Fruit fly (Drosophila melanogaster) whole organism, prepupa: Measurements from ENCODE around the gene CG9682.

ENCODE experiments used
- Blimp-1 ChIP-seq: fragments of 200-800 bp; sonication (Bioruptor generic); optimal IDR thresholded peaks from 3 replicates; lab custom pipeline; 2017; ENCODE audit warnings: missing biosample characterization, missing genetic modification characterization, mild to moderate bottlenecking, moderate library complexity, missing genetic modification reagents
- CG10631 ChIP-seq: fragments of 200-800 bp; sonication (Bioruptor generic); optimal IDR thresholded peaks from 2 replicates; lab custom pipeline; 2016; ENCODE audit warnings: missing biosample characterization, missing genetic modification characterization
- CG10669 ChIP-seq: fragments of 200-800 bp; sonication (Bioruptor generic); optimal IDR thresholded peaks from 3 replicates; lab custom pipeline; 2018; ENCODE audit warnings: missing biosample characterization, mild to moderate bottlenecking, missing genetic modification characterization, moderate library complexity
- CG1621 ChIP-seq: fragments of 200-800 bp; sonication (Bioruptor generic); optimal IDR thresholded peaks from 3 replicates; lab custom pipeline; 2018; ENCODE audit warnings: missing biosample characterization, mild to moderate bottlenecking, missing genetic modification characterization
- CG16779 ChIP-seq: fragments of 200-800 bp; sonication (Bioruptor generic); optimal IDR thresholded peaks from 3 replicates; lab custom pipeline; 2017; ENCODE audit warnings: missing biosample characterization, mild to moderate bottlenecking, missing genetic modification characterization
- CG3032 ChIP-seq: fragments of 200-800 bp; optimal IDR thresholded peaks from 2 replicates; lab custom pipeline; 2019; ENCODE audit warnings: missing biosample characterization, mild to moderate bottlenecking, missing genetic modification characterization, moderate library complexity
- CG31627 ChIP-seq: fragments of 200-800 bp; sonication (Bioruptor generic); optimal IDR thresholded peaks from 3 replicates; lab custom pipeline; 2016; ENCODE audit warnings: missing biosample characterization, missing genetic modification characterization
- CG32006 ChIP-seq: fragments of 200-800 bp; sonication (Bioruptor generic); optimal IDR thresholded peaks from 3 replicates; lab custom pipeline; 2017; ENCODE audit warnings: missing biosample characterization, mild to moderate bottlenecking, missing genetic modification characterization
- CG34406 ChIP-seq: fragments of 200-800 bp; sonication (Bioruptor generic); optimal IDR thresholded peaks from 3 replicates; lab custom pipeline; 2016; ENCODE audit warnings: missing biosample characterization, missing genetic modification characterization
- CG3919 ChIP-seq: fragments of 200-800 bp; sonication (Bioruptor generic); optimal IDR thresholded peaks from 3 replicates; lab custom pipeline; 2016; ENCODE audit warnings: missing biosample characterization, missing genetic modification characterization
- CG4318 ChIP-seq: fragments of 200-800 bp; sonication (Bioruptor generic); optimal IDR thresholded peaks from 3 replicates; lab custom pipeline; 2017; ENCODE audit warnings: missing biosample characterization, mild to moderate bottlenecking, missing genetic modification characterization
- CG6163 ChIP-seq: fragments of 200-800 bp; sonication (Bioruptor generic); IDR thresholded peaks from 3 replicates; pipeline ENCODE4 v1.3.6; 2022; ENCODE audit warnings: missing biosample characterization, missing genetic modification characterization
- CG6276 ChIP-seq: fragments of 200-800 bp; sonication (Bioruptor generic); optimal IDR thresholded peaks from 2 replicates; lab custom pipeline; 2017; ENCODE audit warnings: missing biosample characterization, mild to moderate bottlenecking, missing genetic modification characterization
- CG6808 ChIP-seq: fragments of 200-800 bp; sonication (Bioruptor generic); optimal IDR thresholded peaks from 3 replicates; lab custom pipeline; 2017; ENCODE audit warnings: missing biosample characterization, missing genetic modification characterization, mild to moderate bottlenecking, moderate library complexity, missing genetic modification reagents
- CG6854 ChIP-seq: fragments of 200-800 bp; sonication (Bioruptor generic); optimal IDR thresholded peaks from 2 replicates; lab custom pipeline; 2017; ENCODE audit warnings: missing biosample characterization, mild to moderate bottlenecking, missing genetic modification characterization
- CG7368 ChIP-seq: fragments of 200-800 bp; sonication (Bioruptor generic); optimal IDR thresholded peaks from 3 replicates; lab custom pipeline; 2016; ENCODE audit warnings: missing biosample characterization, missing genetic modification characterization
- CG8319 ChIP-seq: fragments of 200-800 bp; sonication (Bioruptor generic); optimal IDR thresholded peaks from 3 replicates; lab custom pipeline; 2016; ENCODE audit warnings: missing biosample characterization, missing genetic modification characterization
- CG8632 ChIP-seq: fragments of 200-800 bp; sonication (Bioruptor generic); optimal IDR thresholded peaks from 3 replicates; lab custom pipeline; 2016; ENCODE audit warnings: missing biosample characterization, missing genetic modification characterization
- CG9139 ChIP-seq: fragments of 200-800 bp; sonication (Bioruptor generic); optimal IDR thresholded peaks from 3 replicates; lab custom pipeline; 2017; ENCODE audit warnings: missing biosample characterization, mild to moderate bottlenecking, missing genetic modification characterization
- Eip75B ChIP-seq: fragments of 200-800 bp; sonication (Bioruptor generic); optimal IDR thresholded peaks from 3 replicates; lab custom pipeline; 2016; ENCODE audit warnings: missing biosample characterization, missing genetic modification characterization
- Eip93F ChIP-seq: fragments of 200-800 bp; sonication (Bioruptor generic); optimal IDR thresholded peaks from 2 replicates; lab custom pipeline; 2016; ENCODE audit warnings: missing biosample characterization, mild to moderate bottlenecking, missing genetic modification characterization
- Ets21C ChIP-seq: fragments of 200-800 bp; sonication (Bioruptor generic); optimal IDR thresholded peaks from 3 replicates; lab custom pipeline; 2016; ENCODE audit warnings: missing biosample characterization, missing genetic modification characterization
- Ets96B ChIP-seq: fragments of 200-800 bp; optimal IDR thresholded peaks from 2 replicates; lab custom pipeline; 2019; ENCODE audit warnings: missing biosample characterization, mild to moderate bottlenecking, missing genetic modification characterization, moderate library complexity
- Gug ChIP-seq: fragments of 200-800 bp; sonication (Bioruptor generic); IDR thresholded peaks from 2 replicates; pipeline ENCODE4 v1.3.6; 2022; ENCODE audit warnings: missing biosample characterization, missing genetic modification characterization
- Hr38 ChIP-seq: sonication (Bioruptor generic); optimal IDR thresholded peaks from 2 replicates; lab custom pipeline; 2016; ENCODE audit warnings: missing biosample characterization, missing genetic modification characterization
- Hr39 ChIP-seq: fragments of 200-800 bp; sonication (Bioruptor generic); optimal IDR thresholded peaks from 2 replicates; lab custom pipeline; 2016; ENCODE audit warnings: missing biosample characterization, missing genetic modification characterization
- Hr4 ChIP-seq: fragments of 200-800 bp; sonication (Bioruptor generic); optimal IDR thresholded peaks from 3 replicates; lab custom pipeline; 2016; ENCODE audit warnings: missing biosample characterization, missing genetic modification characterization
- Lpt ChIP-seq: fragments of 200-800 bp; sonication (Bioruptor generic); optimal IDR thresholded peaks from 3 replicates; lab custom pipeline; 2016; ENCODE audit warnings: missing biosample characterization, missing genetic modification characterization
- Met ChIP-seq: fragments of 200-800 bp; sonication (Bioruptor generic); optimal IDR thresholded peaks from 3 replicates; lab custom pipeline; 2016; ENCODE audit warnings: missing biosample characterization, missing genetic modification characterization
- OdsH ChIP-seq: fragments of 200-800 bp; sonication (Bioruptor generic); optimal IDR thresholded peaks from 3 replicates; lab custom pipeline; 2016; ENCODE audit warnings: missing biosample characterization, missing genetic modification characterization
- Smox ChIP-seq: fragments of 200-800 bp; sonication (Bioruptor generic); optimal IDR thresholded peaks from 3 replicates; lab custom pipeline; 2016; ENCODE audit warnings: missing biosample characterization, missing genetic modification characterization
- Sox14 ChIP-seq: fragments of 200-800 bp; sonication (Bioruptor generic); optimal IDR thresholded peaks from 3 replicates; lab custom pipeline; 2016; ENCODE audit warnings: missing biosample characterization, missing genetic modification characterization
- Sox15 ChIP-seq: fragments of 200-800 bp; sonication (Bioruptor generic); optimal IDR thresholded peaks from 3 replicates; lab custom pipeline; 2016; ENCODE audit warnings: missing biosample characterization, missing genetic modification characterization
- achi ChIP-seq: fragments of 200-800 bp; sonication (Bioruptor generic); optimal IDR thresholded peaks from 3 replicates; lab custom pipeline; 2016; ENCODE audit warnings: missing biosample characterization, missing genetic modification characterization
- acj6 ChIP-seq: fragments of 200-800 bp; sonication (Bioruptor generic); optimal IDR thresholded peaks from 3 replicates; lab custom pipeline; 2016; ENCODE audit warnings: missing biosample characterization, missing genetic modification characterization
- cyc ChIP-seq: fragments of 200-800 bp; sonication (Bioruptor generic); optimal IDR thresholded peaks from 3 replicates; lab custom pipeline; 2016; ENCODE audit warnings: missing biosample characterization, missing genetic modification characterization
- dac ChIP-seq: fragments of 200-800 bp; sonication (Bioruptor generic); optimal IDR thresholded peaks from 2 replicates; lab custom pipeline; 2017; ENCODE audit warnings: missing biosample characterization, mild to moderate bottlenecking, missing genetic modification characterization
- dsx ChIP-seq: fragments of 200-800 bp; optimal IDR thresholded peaks from 3 replicates; lab custom pipeline; 2019; ENCODE audit warnings: missing biosample characterization, mild to moderate bottlenecking, missing genetic modification characterization, moderate library complexity; ENCODE audit not compliant: poor library complexity, severe bottlenecking
- esn ChIP-seq: fragments of 200-800 bp; sonication (Bioruptor generic); optimal IDR thresholded peaks from 2 replicates; lab custom pipeline; 2016; ENCODE audit warnings: missing biosample characterization, mild to moderate bottlenecking, missing genetic modification characterization, moderate library complexity
- fd85E ChIP-seq: fragments of 200-800 bp; sonication (Bioruptor generic); optimal IDR thresholded peaks from 3 replicates; lab custom pipeline; 2016; ENCODE audit warnings: missing biosample characterization, missing genetic modification characterization
- lz ChIP-seq: fragments of 200-800 bp; sonication (Bioruptor generic); optimal IDR thresholded peaks from 3 replicates; lab custom pipeline; 2016; ENCODE audit warnings: missing biosample characterization, missing genetic modification characterization
- net ChIP-seq: fragments of 200-800 bp; sonication (Bioruptor generic); optimal IDR thresholded peaks from 3 replicates; lab custom pipeline; 2016; ENCODE audit warnings: missing biosample characterization, missing genetic modification characterization
- pdm3 ChIP-seq: fragments of 200-800 bp; sonication (Bioruptor generic); optimal IDR thresholded peaks from 3 replicates; lab custom pipeline; 2016; ENCODE audit warnings: missing biosample characterization, missing genetic modification characterization
- salr ChIP-seq, 2 experiments: fragments of 200-800 bp; sonication (Bioruptor generic); optimal IDR thresholded peaks; 3 replicates each; lab custom pipeline; 2016 to 2018; ENCODE audit warnings: missing biosample characterization in 2 of 2, missing genetic modification characterization in 2 of 2, mild to moderate bottlenecking in 1 of 2
- spab ChIP-seq: fragments of 200-800 bp; sonication (Bioruptor generic); optimal IDR thresholded peaks from 2 replicates; lab custom pipeline; 2017; ENCODE audit warnings: missing biosample characterization, mild to moderate bottlenecking, missing genetic modification characterization, missing genetic modification reagents
- ss ChIP-seq, 2 experiments: fragments of 200-800 bp; sonication (Bioruptor generic); optimal IDR thresholded peaks; 2 replicates in 1 of 2; 3 replicates in 1 of 2; lab custom pipeline; 2017 to 2018; ENCODE audit warnings: mild to moderate bottlenecking in 2 of 2, missing biosample characterization in 2 of 2, missing genetic modification characterization in 2 of 2, moderate library complexity in 1 of 2
- svp ChIP-seq: fragments of 200-800 bp; sonication (Bioruptor generic); peaks from one replicate; lab custom pipeline; 2016; ENCODE audit warnings: missing biosample characterization, missing genetic modification characterization
- vri ChIP-seq: fragments of 200-800 bp; sonication (Bioruptor generic); optimal IDR thresholded peaks from 3 replicates; lab custom pipeline; 2016; ENCODE audit warnings: missing biosample characterization, mild to moderate bottlenecking, missing genetic modification characterization

The CG9682 gene

DNA sequence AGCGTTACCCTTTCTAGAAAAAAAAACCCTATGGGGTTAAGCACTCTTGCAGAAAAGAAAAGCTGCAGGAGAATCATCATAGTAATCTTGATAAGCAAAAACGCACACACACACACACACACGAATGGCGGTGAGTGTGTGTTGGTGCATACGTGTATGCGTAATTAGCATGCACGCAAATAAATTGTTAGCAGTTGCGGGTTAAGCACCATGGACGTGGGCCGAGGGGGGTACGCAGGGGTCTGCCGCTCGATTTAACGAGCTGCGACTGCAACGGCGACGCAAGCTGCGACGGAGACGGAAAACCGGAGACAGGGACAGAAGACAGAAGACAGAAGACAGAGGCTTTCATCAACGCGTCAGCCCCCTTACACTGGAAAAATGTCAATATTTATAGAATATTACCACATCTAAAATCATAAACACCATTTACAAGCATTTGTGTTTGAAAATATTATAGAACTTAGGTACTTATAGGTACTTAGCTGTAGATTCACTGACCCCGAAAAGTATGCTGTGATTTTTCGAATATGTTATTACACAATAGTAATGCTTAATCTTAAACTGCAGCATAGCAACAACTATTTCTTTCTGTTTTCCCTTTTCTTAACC, 14.0 kb downstream of the CG9682 start (continued):
- TF ChIP-seq Lpt (GFP tag; lab: Kevin White, UChicago) (no peak), Ets21C (no peak), pdm3 (GFP tag; lab: Kevin White, UChicago) (no peak), Hr38 (GFP tag; lab: Kevin White, UChicago) (no peak), CG31627 (GFP tag; lab: Kevin White, UChicago) (peak; percentile 5), dsx (GFP tag; lab: Kevin White, UChicago) (no peak), CG3032 (tag; lab: Kevin White, UChicago) (peak; percentile 70), Blimp-1 (GFP tag; lab: Kevin White, UChicago) (no peak), Eip75B (no peak), OdsH (no peak), esn (no peak), CG10669 (no peak), svp (no peak), CG9139 (GFP tag; lab: Kevin White, UChicago) (no peak)

DNA sequence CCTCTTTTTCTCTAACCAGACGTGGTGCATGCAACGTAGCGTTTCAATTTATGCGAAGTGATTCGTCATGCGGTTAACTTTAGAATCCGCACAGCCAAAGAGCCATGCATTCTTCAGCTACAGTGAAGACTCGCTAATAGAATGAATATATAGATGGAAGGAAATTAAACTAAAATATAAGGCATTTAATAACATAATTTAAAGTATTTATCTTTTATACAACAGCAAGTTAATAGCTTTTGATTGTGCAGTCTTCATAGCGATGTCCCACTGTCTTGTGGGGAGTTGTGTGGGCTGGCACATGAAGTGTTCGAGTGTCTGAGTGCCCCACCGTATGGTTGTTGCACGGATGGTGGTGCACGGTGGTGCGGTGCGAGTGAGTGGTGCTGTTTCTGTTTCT, 14.7 kb downstream of the CG9682 start:
- TF ChIP-seq Hr39 (GFP tag; lab: Kevin White, UChicago) (peak; percentile 82), CG32006 (GFP tag; lab: Kevin White, UChicago) (peak; percentile 94), lz (GFP tag; lab: Kevin White, UChicago) (peak; percentile 84), CG34406 (GFP tag; lab: Kevin White, UChicago) (peak; percentile 91), OdsH (peak; percentile 96), vri (GFP tag; lab: Kevin White, UChicago) (peak; percentile 83), dac (GFP tag; lab: Kevin White, UChicago) (peak; percentile 84), Sox15 (GFP tag; lab: Kevin White, UChicago) (peak; percentile 72), achi (GFP tag; lab: Kevin White, UChicago) (peak; percentile 92), Lpt (GFP tag; lab: Kevin White, UChicago) (peak; percentile 88), acj6 (GFP tag; lab: Kevin White, UChicago) (peak; percentile 96), Hr38 (GFP tag; lab: Kevin White, UChicago) (peak; percentile 40), Ets21C (peak; percentile 66), CG31627 (GFP tag; lab: Kevin White, UChicago) (peak; percentile 81), Eip93F (GFP tag; lab: Kevin White, UChicago) (peak; percentile 65), CG4318 (peak; percentile 88), CG10669 (peak; percentile 96), CG8319 (GFP tag; lab: Kevin White, UChicago) (peak; percentile 78), pdm3 (GFP tag; lab: Kevin White, UChicago) (peak; percentile 95), CG16779 (tag; lab: Kevin White, UChicago) (peak; percentile 75), net (GFP tag; lab: Kevin White, UChicago) (peak; percentile 95), Hr4 (peak; percentile 96), CG7368 (GFP tag; lab: Kevin White, UChicago) (peak; percentile 90), CG6808 (peak; percentile 96), cyc (GFP tag; lab: Kevin White, UChicago) (peak; percentile 84), CG9139 (GFP tag; lab: Kevin White, UChicago) (peak; percentile 93), Sox14 (peak; percentile 94), Smox (GFP tag; lab: Kevin White, UChicago) (peak; percentile 85), Eip75B (peak; percentile 92), dsx (GFP tag; lab: Kevin White, UChicago) (peak; percentile 96), ss (GFP tag; optimal IDR thresholded peaks at IDR 0.05; lab: Kevin White, UChicago) (peak; percentile 94 to 97), CG6854 (GFP tag; lab: Kevin White, UChicago) (peak; percentile 61), Ets96B (tag; lab: Kevin White, UChicago) (peak; percentile 95), CG10631 (peak; percentile 98), salr (GFP tag; optimal IDR thresholded peaks at IDR 0.05; lab: Kevin White, UChicago) (peak; percentile 94 to 97), CG1621 (peak; percentile 96), fd85E (peak; percentile 66), CG6276 (GFP tag; lab: Kevin White, UChicago) (peak; percentile 79), CG6163 (GFP tag; lab: Robert Waterston, UW) (peak; percentile 99), CG3919 (GFP tag; lab: Kevin White, UChicago) (peak; percentile 94), Gug (GFP tag; lab: Robert Waterston, UW) (peak; percentile 96), Met (GFP tag; lab: Kevin White, UChicago) (peak; percentile 87), spab (peak; percentile 94), CG8632 (peak; percentile 87)
